Worm (Caenorhabditis elegans): ENCODE data around the gene T09A5.14.

T09A5.14 gene

ce11 chrII:7845571-7846236 is 13.6 kb downstream of the T09A5.14 start, which contains the start of gene T09A5.4:
T09A5.4 (plus strand) TSS chrII:7846186.
- no peak for TF ChIP-seq zfh-2 (GFP tag; conservative IDR thresholded peaks at IDR 0.05)
- no peak for TF ChIP-seq repo-1 (tag; optimal IDR thresholded peaks at IDR 0.05)
- no peak for TF ChIP-seq xnd-1 (tag; optimal IDR thresholded peaks at IDR 0.05)
- no peak for TF ChIP-seq ceh-91 (GFP tag; IDR thresholded peaks at IDR 0.05)
- no peak for TF ChIP-seq F52B5.7 (tag; optimal IDR thresholded peaks at IDR 0.05)
- no peak for TF ChIP-seq sdz-38 (tag; optimal IDR thresholded peaks at IDR 0.05)
- TF ChIP-seq nhr-120 (GFP tag; IDR thresholded peaks at IDR 0.05) = no peak
- no peak for TF ChIP-seq hmg-1.2 (GFP tag; IDR thresholded peaks at IDR 0.05)
- no peak for TF ChIP-seq bed-1 (GFP tag; IDR thresholded peaks at IDR 0.05)
- no peak for TF ChIP-seq rpc-1 (optimal IDR thresholded peaks at IDR 0.05)
- TF ChIP-seq rpc-1 (tag; optimal IDR thresholded peaks at IDR 0.05) = no peak

ce11 chrII:7849697-7850096 is 17.5 kb downstream of the T09A5.14 start, which contains the start of gene acr-7:
acr-7 (minus strand) TSS chrII:7849797.
- TF ChIP-seq Y67H2A.10 (GFP tag; conservative IDR thresholded peaks at IDR 0.05) (no peak), ets-4 (GFP tag; optimal IDR thresholded peaks at IDR 0.05) (no peak), hmg-20 (GFP tag; IDR thresholded peaks at IDR 0.05) (no peak), F10E7.11 (tag; optimal IDR thresholded peaks at IDR 0.05) (no peak), tlf-1 (GFP tag; optimal IDR thresholded peaks at IDR 0.05) (no peak), cebp-1 (GFP tag; IDR thresholded peaks at IDR 0.05) (no peak), cebp-1 (tag; optimal IDR thresholded peaks at IDR 0.05) (no peak), Y95B8A.8 (GFP tag; IDR thresholded peaks at IDR 0.05) (no peak), B0336.3 (GFP tag; IDR thresholded peaks at IDR 0.05) (no peak), ztf-18 (tag; optimal IDR thresholded peaks at IDR 0.05) (no peak), B0019.2 (GFP tag; conservative IDR thresholded peaks at IDR 0.05) (no peak), ceh-79 (tag; optimal IDR thresholded peaks at IDR 0.05) (no peak), Y53G8AR.9 (GFP tag; conservative IDR thresholded peaks at IDR 0.05) (no peak), ceh-27 (GFP tag; optimal IDR thresholded peaks at IDR 0.05) (no peak), repo-1 (tag; optimal IDR thresholded peaks at IDR 0.05) (no peak), nhr-90 (tag; optimal IDR thresholded peaks at IDR 0.05) (no peak), let-607 (tag; optimal IDR thresholded peaks at IDR 0.05) (no peak), C17E4.6 (GFP tag; IDR thresholded peaks at IDR 0.05) (no peak), aptf-2 (GFP tag; conservative IDR thresholded peaks at IDR 0.05) (no peak)

- TF ChIP-seq zfh-2 (GFP tag; conservative IDR thresholded peaks at IDR 0.05) = no peak
- TF ChIP-seq tlf-1 (GFP tag; optimal IDR thresholded peaks at IDR 0.05) = no peak
- TF ChIP-seq nhr-27 (tag; optimal IDR thresholded peaks at IDR 0.05) = no peak
- no peak for TF ChIP-seq mxl-1 (tag; optimal IDR thresholded peaks at IDR 0.05)
- TF ChIP-seq tbp1 (GFP tag; optimal IDR thresholded peaks at IDR 0.05) = no peak
- TF ChIP-seq ceh-58 (GFP tag; IDR thresholded peaks at IDR 0.05) = no peak
These were observed 18.4 kb downstream of the T09A5.14 start for ce11 chrII:7850575-7850974.

- no peak for TF ChIP-seq zfh-2 (GFP tag; conservative IDR thresholded peaks at IDR 0.05)
- TF ChIP-seq Y79H2A.3 (GFP tag; conservative IDR thresholded peaks at IDR 0.05) = no peak
- TF ChIP-seq tlf-1 (GFP tag; optimal IDR thresholded peaks at IDR 0.05) = no peak
- TF ChIP-seq nhr-80 (tag; optimal IDR thresholded peaks at IDR 0.05) = peak; percentile 36
- TF ChIP-seq ceh-58 (GFP tag; IDR thresholded peaks at IDR 0.05) = no peak
- no peak for TF ChIP-seq snpc-4 (GFP tag; optimal IDR thresholded peaks at IDR 0.05)
- TF ChIP-seq snpc-4 (tag; optimal IDR thresholded peaks at IDR 0.05) = no peak
- no peak for TF ChIP-seq akir-1 (GFP tag; optimal IDR thresholded peaks at IDR 0.05)
These were observed 19.3 kb downstream of the T09A5.14 start for ce11 chrII:7851480-7851879.

Measured in whole organism, young adult.